Worm (Caenorhabditis elegans): Measurements from ENCODE around the gene Y53F4B.36.

Gene Y53F4B.36

ce11 chrII:15174915-15175548 is 711 bp upstream of the Y53F4B.36 start, which contains the start of gene gst-31:
Gene gst-31, minus strand, starts transcription at chrII:15174965.
- no peak for TF ChIP-seq daf-12 (tag; optimal IDR thresholded peaks at IDR 0.05)
- TF ChIP-seq ama-1 (optimal IDR thresholded peaks at IDR 0.05), result no peak
- no peak for TF ChIP-seq unc-39 (tag; optimal IDR thresholded peaks at IDR 0.05)
- no peak for TF ChIP-seq elt-1 (tag; optimal IDR thresholded peaks at IDR 0.05)
- TF ChIP-seq fos-1 (tag; optimal IDR thresholded peaks at IDR 0.05), result no peak
- no peak for TF ChIP-seq lin-15B (tag; optimal IDR thresholded peaks at IDR 0.05)
- TF ChIP-seq lsy-12 (tag; optimal IDR thresholded peaks at IDR 0.05), result no peak
- no peak for TF ChIP-seq elt-2 (tag; optimal IDR thresholded peaks at IDR 0.05)
- no peak for TF ChIP-seq mdl-1 (tag; optimal IDR thresholded peaks at IDR 0.05)
- no peak for TF ChIP-seq mml-1 (tag; optimal IDR thresholded peaks at IDR 0.05)
- TF ChIP-seq egl-27 (tag; optimal IDR thresholded peaks at IDR 0.05), result no peak
- TF ChIP-seq nhr-25 (tag; optimal IDR thresholded peaks at IDR 0.05), result no peak
- no peak for TF ChIP-seq aly-2 (tag; optimal IDR thresholded peaks at IDR 0.05)
- no peak for TF ChIP-seq fkh-10 (GFP tag; optimal IDR thresholded peaks at IDR 0.05)
- no peak for TF ChIP-seq nhr-43 (tag; optimal IDR thresholded peaks at IDR 0.05; ENCODE audit: poor library complexity, severe bottlenecking)
- TF ChIP-seq ztf-4 (tag; optimal IDR thresholded peaks at IDR 0.05), result no peak
- no peak for TF ChIP-seq ZK546.5 (tag; optimal IDR thresholded peaks at IDR 0.05)
- TF ChIP-seq skn-1 (tag; optimal IDR thresholded peaks at IDR 0.05), result no peak

ce11 chrII:15178494-15178893 is 2.8 kb downstream of the Y53F4B.36 start, which contains the start of gene gst-32:
Gene gst-32, minus strand, starts transcription at chrII:15178594.
- no peak for TF ChIP-seq nhr-76 (tag; optimal IDR thresholded peaks at IDR 0.05)
- TF ChIP-seq ceh-28 (tag; optimal IDR thresholded peaks at IDR 0.05), result no peak

ce11 chrII:15183139-15183538 is 7.4 kb downstream of the Y53F4B.36 start, which contains the start of gene gst-34:
Gene gst-34, minus strand, starts transcription at chrII:15183239.
- TF ChIP-seq lin-39 (tag; optimal IDR thresholded peaks at IDR 0.05) (no peak), snpc-4 (tag; optimal IDR thresholded peaks at IDR 0.05) (no peak), eor-1 (tag; optimal IDR thresholded peaks at IDR 0.05) (no peak), ZK546.5 (tag; optimal IDR thresholded peaks at IDR 0.05) (no peak), fkh-2 (tag; optimal IDR thresholded peaks at IDR 0.05) (no peak), nhr-76 (tag; optimal IDR thresholded peaks at IDR 0.05) (no peak), ceh-28 (tag; optimal IDR thresholded peaks at IDR 0.05) (no peak), pqm-1 (tag; optimal IDR thresholded peaks at IDR 0.05) (no peak), lsy-12 (tag; optimal IDR thresholded peaks at IDR 0.05) (no peak), zag-1 (tag; optimal IDR thresholded peaks at IDR 0.05) (no peak), lin-15B (tag; optimal IDR thresholded peaks at IDR 0.05) (no peak)

- no peak for TF ChIP-seq nhr-77 (tag; optimal IDR thresholded peaks at IDR 0.05)
- TF ChIP-seq nhr-23 (tag; optimal IDR thresholded peaks at IDR 0.05), result no peak
- TF ChIP-seq daf-12 (tag; optimal IDR thresholded peaks at IDR 0.05), result no peak
- TF ChIP-seq eor-1 (tag; optimal IDR thresholded peaks at IDR 0.05), result no peak
- TF ChIP-seq pqm-1 (tag; optimal IDR thresholded peaks at IDR 0.05), result no peak
- no peak for TF ChIP-seq elt-1 (tag; optimal IDR thresholded peaks at IDR 0.05)
These were observed 9.5 kb downstream of the Y53F4B.36 start, which contains the start of gene gst-35 for ce11 chrII:15185289-15185688. Gene gst-35, minus strand, starts transcription at chrII:15185389.

- TF ChIP-seq pha-4 (tag; optimal IDR thresholded peaks at IDR 0.05) (peak; percentile 55), unc-62 (GFP tag; optimal IDR thresholded peaks at IDR 0.05) (no peak), skn-1 (tag; optimal IDR thresholded peaks at IDR 0.05) (peak; percentile 52), nfya-1 (tag; optimal IDR thresholded peaks at IDR 0.05; ENCODE audit: insufficient read depth) (peak; percentile 43), lin-39 (tag; optimal IDR thresholded peaks at IDR 0.05) (peak; percentile 65), hmg-11 (tag; optimal IDR thresholded peaks at IDR 0.05) (peak; percentile 72), mml-1 (tag; optimal IDR thresholded peaks at IDR 0.05) (no peak), zag-1 (tag; optimal IDR thresholded peaks at IDR 0.05) (no peak), lin-15B (tag; optimal IDR thresholded peaks at IDR 0.05) (no peak), eor-1 (tag; optimal IDR thresholded peaks at IDR 0.05) (no peak), ztf-4 (tag; optimal IDR thresholded peaks at IDR 0.05) (no peak), fos-1 (tag; optimal IDR thresholded peaks at IDR 0.05) (no peak), fkh-10 (GFP tag; optimal IDR thresholded peaks at IDR 0.05) (peak; percentile 11), nhr-25 (tag; optimal IDR thresholded peaks at IDR 0.05) (no peak), ceh-16 (tag; optimal IDR thresholded peaks at IDR 0.05) (no peak), elt-3 (tag; optimal IDR thresholded peaks at IDR 0.05) (no peak), aly-2 (tag; optimal IDR thresholded peaks at IDR 0.05) (no peak)
These were observed 14.2 kb downstream of the Y53F4B.36 start for ce11 chrII:15189956-15190355.
